Worm (Caenorhabditis elegans): ENCODE measurements around the gene W04D2.4.

DNA sequence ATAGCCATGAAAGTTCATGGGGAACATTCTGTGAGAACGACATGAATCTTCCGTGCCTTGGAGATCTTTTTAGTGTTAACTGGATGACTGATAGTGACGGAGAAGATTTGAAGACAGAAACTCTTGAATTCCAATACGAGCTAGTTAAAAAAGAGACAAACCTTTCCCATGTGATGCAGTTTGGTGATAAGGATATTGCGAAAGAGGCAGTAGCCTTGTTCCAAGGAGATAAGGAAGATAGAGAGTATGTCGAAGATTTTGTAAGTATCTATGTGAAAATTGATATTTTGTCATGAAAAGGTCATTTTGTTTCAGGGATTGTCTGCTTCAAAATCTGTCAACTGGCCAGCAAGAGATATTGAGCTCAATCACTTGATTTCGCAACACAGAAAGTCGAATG lies 16.3 kb upstream of the W04D2.4 start:
- no peak for TF ChIP-seq unc-39 (tag; optimal IDR thresholded peaks at IDR 0.05)
- TF ChIP-seq tbx-8 (GFP tag; optimal IDR thresholded peaks at IDR 0.05): no peak
- TF ChIP-seq elt-3 (tag; optimal IDR thresholded peaks at IDR 0.05): no peak
- TF ChIP-seq elt-1 (tag; optimal IDR thresholded peaks at IDR 0.05; ENCODE audit: borderline replicate concordance, insufficient read depth): no peak
- TF ChIP-seq sem-2 (GFP tag; optimal IDR thresholded peaks at IDR 0.05): no peak
- no peak for TF ChIP-seq mab-5 (tag; optimal IDR thresholded peaks at IDR 0.05)
- no peak for TF ChIP-seq unc-62 (GFP tag; optimal IDR thresholded peaks at IDR 0.05)
- TF ChIP-seq cnd-1 (tag; optimal IDR thresholded peaks at IDR 0.05): no peak
- no peak for TF ChIP-seq lin-13 (tag; optimal IDR thresholded peaks at IDR 0.05)
- no peak for TF ChIP-seq lsy-2 (tag; optimal IDR thresholded peaks at IDR 0.05)
- no peak for TF ChIP-seq ceh-39 (tag; optimal IDR thresholded peaks at IDR 0.05)
- TF ChIP-seq pha-4 (tag; optimal IDR thresholded peaks at IDR 0.05): no peak
- TF ChIP-seq nhr-237 (tag; optimal IDR thresholded peaks at IDR 0.05): no peak
- no peak for TF ChIP-seq ztf-11 (tag; optimal IDR thresholded peaks at IDR 0.05)

Data from whole organism, mixed stage, embryonic.